Fruit fly (Drosophila melanogaster): ENCODE measurements around the gene Sgt1.

dm6 chr3R:8334982-8335381 is 29.9 kb upstream of the Sgt1 start:
- TF ChIP-seq N (GFP tag; optimal IDR thresholded peaks at IDR 0.05), result no peak
- TF ChIP-seq OdsH (GFP tag; optimal IDR thresholded peaks at IDR 0.05), result no peak
- no peak for TF ChIP-seq fru (GFP tag; optimal IDR thresholded peaks at IDR 0.05)
- TF ChIP-seq usp (GFP tag; optimal IDR thresholded peaks at IDR 0.05), result no peak
- TF ChIP-seq brk (GFP tag; optimal IDR thresholded peaks at IDR 0.05), result no peak
- no peak for TF ChIP-seq Hnf4 (GFP tag; optimal IDR thresholded peaks at IDR 0.05)
- TF ChIP-seq Hr78 (GFP tag; optimal IDR thresholded peaks at IDR 0.05), result no peak
- TF ChIP-seq tai (GFP tag; optimal IDR thresholded peaks at IDR 0.05), result no peak
- TF ChIP-seq Hr83 (GFP tag; optimal IDR thresholded peaks at IDR 0.05; ENCODE audit: poor library complexity, severe bottlenecking), result no peak
- TF ChIP-seq ey (GFP tag; optimal IDR thresholded peaks at IDR 0.05), result no peak
- TF ChIP-seq br (GFP tag; optimal IDR thresholded peaks at IDR 0.05), result no peak

Data from whole organism, wandering third instar larva.